Fruit fly (Drosophila melanogaster) whole organism, adult: ENCODE data around the gene ppk28.

Source experiments
- CG12768 ChIP-seq: fragments of 200-800 bp; sonication (Bioruptor generic); optimal IDR thresholded peaks from 2 replicates; lab custom pipeline; 2017; ENCODE audit warnings: missing biosample characterization, missing genetic modification characterization, mild to moderate bottlenecking, moderate library complexity, missing genetic modification reagents
- CG14711 ChIP-seq: fragments of 200-800 bp; sonication (Bioruptor generic); optimal IDR thresholded peaks from 2 replicates; lab custom pipeline; 2018; ENCODE audit warnings: missing biosample characterization, mild to moderate bottlenecking, missing genetic modification characterization, moderate library complexity
- CG1620 ChIP-seq: fragments of 200-800 bp; sonication (Bioruptor generic); optimal IDR thresholded peaks from 2 replicates; lab custom pipeline; 2016; ENCODE audit warnings: missing biosample characterization, missing genetic modification characterization
- CG5204 ChIP-seq: fragments of 200-800 bp; sonication (Bioruptor generic); optimal IDR thresholded peaks from 2 replicates; lab custom pipeline; 2016; ENCODE audit warnings: missing biosample characterization, missing genetic modification characterization
- CG7101 ChIP-seq: fragments of 200-800 bp; sonication (Bioruptor generic); optimal IDR thresholded peaks from 2 replicates; lab custom pipeline; 2018; ENCODE audit warnings: missing biosample characterization, mild to moderate bottlenecking, missing genetic modification characterization, moderate library complexity
- Crg-1 ChIP-seq: fragments of 200-800 bp; sonication (Bioruptor generic); optimal IDR thresholded peaks from 2 replicates; lab custom pipeline; 2016; ENCODE audit warnings: missing biosample characterization, missing genetic modification characterization
- Mnt ChIP-seq: fragments of 200-800 bp; sonication (Bioruptor generic); optimal IDR thresholded peaks from 2 replicates; lab custom pipeline; 2016; ENCODE audit warnings: missing biosample characterization, mild to moderate bottlenecking, missing genetic modification characterization
- cic ChIP-seq: fragments of 200-800 bp; sonication (Bioruptor generic); optimal IDR thresholded peaks from 2 replicates; lab custom pipeline; 2017; ENCODE audit warnings: missing biosample characterization, mild to moderate bottlenecking, missing genetic modification characterization, moderate library complexity
- cnc ChIP-seq, 2 experiments: fragments of >200 bp; optimal IDR thresholded peaks; 2 replicates each; lab custom pipeline; 2017
- kay ChIP-seq: fragments of 200-800 bp; sonication (Bioruptor generic); peaks from one replicate; lab custom pipeline; 2016; ENCODE audit warnings: missing biosample characterization, missing genetic modification characterization, borderline replicate concordance
- ovo ChIP-seq: fragments of 200-800 bp; sonication (Bioruptor generic); optimal IDR thresholded peaks from 2 replicates; lab custom pipeline; 2016; ENCODE audit warnings: missing biosample characterization, missing genetic modification characterization
- pad ChIP-seq: fragments of 200-800 bp; sonication (Bioruptor generic); optimal IDR thresholded peaks from 3 replicates; lab custom pipeline; 2017; ENCODE audit warnings: missing biosample characterization, missing genetic modification characterization, mild to moderate bottlenecking, moderate library complexity, missing genetic modification reagents
- tj ChIP-seq: fragments of 200-800 bp; sonication (Bioruptor generic); optimal IDR thresholded peaks from 3 replicates; lab custom pipeline; 2017; ENCODE audit warnings: missing biosample characterization, mild to moderate bottlenecking, missing genetic modification characterization, moderate library complexity

- TF ChIP-seq cnc (optimal IDR thresholded peaks at IDR 0.05; lab: Kevin White, UChicago) (no peak), Crg-1 (GFP tag; lab: Kevin White, UChicago) (no peak), CG1620 (GFP tag; lab: Kevin White, UChicago) (no peak), cic (GFP tag; lab: Kevin White, UChicago) (no peak), CG5204 (GFP tag; lab: Kevin White, UChicago) (no peak), CG7101 (tag; lab: Kevin White, UChicago) (no peak), kay (GFP tag; lab: Kevin White, UChicago) (no peak), CG12768 (no peak), tj (GFP tag; lab: Kevin White, UChicago) (no peak), pad (GFP tag; lab: Kevin White, UChicago) (no peak), Mnt (no peak), ovo (GFP tag; lab: Kevin White, UChicago) (no peak), CG14711 (tag; lab: Kevin White, UChicago) (no peak)
Measured at dm6 chrX:16820665-16821064, 14.8 kb downstream of the ppk28 start.
